Worm (Caenorhabditis elegans): Measurements from ENCODE around the gene affl-2.

DNA sequence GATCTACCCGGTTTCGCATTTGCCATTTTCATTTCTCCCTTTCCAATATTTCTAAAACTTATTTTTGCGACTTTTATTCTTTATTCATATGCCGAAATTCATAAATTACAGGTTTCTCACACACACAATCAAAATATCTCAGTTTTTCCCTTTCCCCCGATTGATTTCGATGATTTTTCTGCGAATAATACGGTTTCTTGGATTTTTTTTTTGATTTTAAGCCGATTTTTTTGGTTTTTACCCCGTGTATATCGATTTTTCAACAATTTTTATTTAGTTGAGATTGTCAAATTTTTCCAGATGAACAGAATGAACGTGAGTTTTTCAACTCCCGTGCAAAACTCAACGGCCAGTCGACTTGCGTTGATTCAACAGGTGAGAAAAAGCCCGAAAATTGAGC is 40.5 kb downstream of the affl-2 start, which contains the start of gene mat-3:
- TF ChIP-seq unc-62 (GFP tag; optimal IDR thresholded peaks at IDR 0.05) (no peak), nhr-77 (tag; optimal IDR thresholded peaks at IDR 0.05) (no peak), aly-2 (tag; optimal IDR thresholded peaks at IDR 0.05) (no peak), unc-30 (tag; optimal IDR thresholded peaks at IDR 0.05) (no peak), fkh-8 (tag; optimal IDR thresholded peaks at IDR 0.05) (no peak), mdl-1 (tag; optimal IDR thresholded peaks at IDR 0.05) (no peak), ces-1 (GFP tag; optimal IDR thresholded peaks at IDR 0.05) (no peak), elt-3 (tag; optimal IDR thresholded peaks at IDR 0.05) (no peak), dpl-1 (GFP tag; optimal IDR thresholded peaks at IDR 0.05) (no peak), egl-27 (tag; optimal IDR thresholded peaks at IDR 0.05) (no peak), nhr-90 (tag; optimal IDR thresholded peaks at IDR 0.05; ENCODE audit: poor library complexity) (no peak), nhr-12 (tag; optimal IDR thresholded peaks at IDR 0.05) (no peak)
